Worm (Caenorhabditis elegans) whole organism, late embryonic: ENCODE results near the gene cyp-14A3.

Experiments used
- C08G9.2 ChIP-seq: sonication (generic microtip); optimal IDR thresholded peaks from 2 replicates; lab custom pipeline; 2016; ENCODE audit warnings: mild to moderate bottlenecking, missing genetic modification characterization, moderate library complexity, missing compliant biosample characterization
- C38D4.7 ChIP-seq: fragments of 200-800 bp; sonication (Bioruptor generic); optimal IDR thresholded peaks from 2 replicates; lab custom pipeline; 2018; ENCODE audit warnings: mild to moderate bottlenecking, missing genetic modification characterization, moderate library complexity, missing compliant biosample characterization
- ahr-1 ChIP-seq: sonication (generic microtip); optimal IDR thresholded peaks from 2 replicates; lab custom pipeline; 2016; ENCODE audit warnings: missing genetic modification characterization, missing compliant biosample characterization
- ama-1 ChIP-seq: fragments of 150-350 bp; optimal IDR thresholded peaks from 2 replicates; lab custom pipeline; 2014
- ceh-18 ChIP-seq: sonication (generic microtip); optimal IDR thresholded peaks from 2 replicates; lab custom pipeline; 2016; ENCODE audit warnings: missing genetic modification characterization, missing compliant biosample characterization
- ceh-19 ChIP-seq: fragments of 200-800 bp; sonication (Bioruptor generic); optimal IDR thresholded peaks from 2 replicates; lab custom pipeline; 2018; ENCODE audit warnings: mild to moderate bottlenecking, missing genetic modification characterization, missing compliant biosample characterization
- ceh-2 ChIP-seq: sonication (generic microtip); optimal IDR thresholded peaks from 2 replicates; lab custom pipeline; 2016; ENCODE audit warnings: missing genotype, missing genetic modification characterization, missing compliant biosample characterization
- ceh-22 ChIP-seq: sonication (generic microtip); optimal IDR thresholded peaks from 2 replicates; lab custom pipeline; 2017; ENCODE audit warnings: missing biosample characterization, missing genetic modification characterization
- ceh-30 ChIP-seq: fragments of 150-350 bp; optimal IDR thresholded peaks from 2 replicates; lab custom pipeline; 2014; ENCODE audit warnings: missing biosample characterization, missing genetic modification characterization
- ceh-45 ChIP-seq: fragments of 200-800 bp; sonication (Bioruptor generic); IDR thresholded peaks from 2 replicates; pipeline ENCODE4 v1.3.6; 2022; ENCODE audit warnings: missing genetic modification reagents, missing genetic modification characterization, missing compliant biosample characterization
- ceh-6 ChIP-seq: fragments of 200-800 bp; sonication (Bioruptor generic); optimal IDR thresholded peaks from 2 replicates; lab custom pipeline; 2018; ENCODE audit warnings: mild to moderate bottlenecking, missing genetic modification characterization, missing compliant biosample characterization
- ceh-9 ChIP-seq: sonication (generic microtip); optimal IDR thresholded peaks from 2 replicates; lab custom pipeline; 2016; ENCODE audit warnings: mild to moderate bottlenecking, missing genetic modification characterization, inconsistent platforms, missing compliant biosample characterization
- che-1 ChIP-seq: sonication (generic microtip); optimal IDR thresholded peaks from 2 replicates; lab custom pipeline; 2016; ENCODE audit warnings: mild to moderate bottlenecking, missing genetic modification characterization, missing compliant biosample characterization
- dmd-4 ChIP-seq: sonication (generic microtip); optimal IDR thresholded peaks from 2 replicates; lab custom pipeline; 2016; ENCODE audit warnings: borderline replicate concordance, missing genetic modification characterization, missing compliant biosample characterization
- dve-1 ChIP-seq: sonication (generic microtip); optimal IDR thresholded peaks from 2 replicates; lab custom pipeline; 2017; ENCODE audit warnings: antibody characterized with exemption, mild to moderate bottlenecking, missing genetic modification characterization, missing compliant biosample characterization
- elt-4 ChIP-seq: sonication (generic microtip); optimal IDR thresholded peaks from 2 replicates; lab custom pipeline; 2016; ENCODE audit warnings: missing genetic modification characterization, missing compliant biosample characterization
- ets-4 ChIP-seq: sonication (generic microtip); optimal IDR thresholded peaks from 2 replicates; lab custom pipeline; 2016; ENCODE audit warnings: missing genetic modification characterization, missing compliant biosample characterization
- eyg-1 ChIP-seq: sonication (generic microtip); optimal IDR thresholded peaks from 2 replicates; lab custom pipeline; 2016; ENCODE audit warnings: missing genotype, missing genetic modification characterization, missing compliant biosample characterization
- fax-1 ChIP-seq: sonication (generic microtip); optimal IDR thresholded peaks from 2 replicates; lab custom pipeline; 2016; ENCODE audit warnings: missing genotype, missing genetic modification characterization, missing compliant biosample characterization
- fkh-10 ChIP-seq: fragments of 150-350 bp; optimal IDR thresholded peaks from 2 replicates; lab custom pipeline; 2014; ENCODE audit warnings: missing biosample characterization, missing genetic modification reagents, missing genetic modification characterization
- gmeb-2 ChIP-seq: sonication (generic microtip); optimal IDR thresholded peaks from 2 replicates; lab custom pipeline; 2016; ENCODE audit warnings: missing genetic modification characterization, inconsistent platforms, missing compliant biosample characterization
- hlh-13 ChIP-seq: fragments of 200-800 bp; sonication (Bioruptor generic); optimal IDR thresholded peaks from 2 replicates; lab custom pipeline; 2018; ENCODE audit warnings: mild to moderate bottlenecking, missing genetic modification characterization, missing compliant biosample characterization
- hlh-6 ChIP-seq: sonication (generic microtip); optimal IDR thresholded peaks from 2 replicates; lab custom pipeline; 2016; ENCODE audit warnings: missing genotype, missing genetic modification characterization, missing compliant biosample characterization
- hlh-8 ChIP-seq: sonication (generic microtip); optimal IDR thresholded peaks from 2 replicates; lab custom pipeline; 2016; ENCODE audit warnings: missing genotype, missing genetic modification characterization, missing compliant biosample characterization
- lim-6 ChIP-seq: sonication (generic microtip); optimal IDR thresholded peaks from 2 replicates; lab custom pipeline; 2016; ENCODE audit warnings: missing genetic modification characterization, missing compliant biosample characterization
- madf-2 ChIP-seq: sonication (generic microtip); optimal IDR thresholded peaks from 2 replicates; lab custom pipeline; 2017; ENCODE audit warnings: missing genetic modification characterization, missing compliant biosample characterization
- mec-3 ChIP-seq: sonication (generic microtip); optimal IDR thresholded peaks from 2 replicates; lab custom pipeline; 2016; ENCODE audit warnings: borderline replicate concordance, missing genetic modification characterization, missing compliant biosample characterization
- nfya-1 ChIP-seq: sonication (generic microtip); optimal IDR thresholded peaks from 2 replicates; lab custom pipeline; 2017; ENCODE audit warnings: missing genetic modification characterization, mild to moderate bottlenecking, missing compliant biosample characterization, antibody characterized with exemption, moderate library complexity
- npax-4 ChIP-seq: sonication (generic microtip); optimal IDR thresholded peaks from 2 replicates; lab custom pipeline; 2016; ENCODE audit warnings: missing genetic modification characterization, missing compliant biosample characterization
- pag-3 ChIP-seq: sonication (generic microtip); optimal IDR thresholded peaks from 2 replicates; lab custom pipeline; 2016; ENCODE audit warnings: missing compliant biosample characterization, missing genetic modification characterization, borderline replicate concordance
- pha-4 ChIP-seq: fragments of 150-350 bp; optimal IDR thresholded peaks from 2 replicates; lab custom pipeline; 2018; ENCODE audit warnings: missing biosample characterization, missing genetic modification reagents, missing genetic modification characterization
- pqm-1 ChIP-seq: sonication (generic microtip); optimal IDR thresholded peaks from 2 replicates; lab custom pipeline; 2016; ENCODE audit warnings: missing genetic modification characterization, missing compliant biosample characterization
- ref-2 ChIP-seq: sonication (generic microtip); optimal IDR thresholded peaks from 2 replicates; lab custom pipeline; 2016; ENCODE audit warnings: missing genetic modification characterization, missing compliant biosample characterization
- rnt-1 ChIP-seq: sonication (generic microtip); optimal IDR thresholded peaks from 2 replicates; lab custom pipeline; 2016; ENCODE audit warnings: missing genetic modification characterization, missing compliant biosample characterization
- sdc-2 ChIP-seq: sonication (generic microtip); optimal IDR thresholded peaks from 2 replicates; lab custom pipeline; 2016; ENCODE audit warnings: missing genotype, missing genetic modification characterization, missing compliant biosample characterization
- sox-2 ChIP-seq: fragments of 200-800 bp; sonication (Bioruptor generic); IDR thresholded peaks from 2 replicates; pipeline ENCODE4 v1.3.6; 2022; ENCODE audit warnings: missing genetic modification reagents, missing genetic modification characterization, missing compliant biosample characterization
- sox-4 ChIP-seq: sonication (generic microtip); optimal IDR thresholded peaks from 2 replicates; lab custom pipeline; 2017; ENCODE audit warnings: mild to moderate bottlenecking, missing genetic modification characterization, inconsistent platforms, missing compliant biosample characterization
- syd-9 ChIP-seq: sonication (generic microtip); optimal IDR thresholded peaks from 2 replicates; lab custom pipeline; 2016; ENCODE audit warnings: mild to moderate bottlenecking, missing genetic modification characterization, moderate library complexity, missing compliant biosample characterization
- tbx-2 ChIP-seq: sonication (generic microtip); optimal IDR thresholded peaks from 2 replicates; lab custom pipeline; 2016; ENCODE audit warnings: missing genetic modification characterization, missing compliant biosample characterization
- tbx-7 ChIP-seq: sonication (generic microtip); optimal IDR thresholded peaks from 2 replicates; lab custom pipeline; 2016; ENCODE audit warnings: missing genotype, missing genetic modification characterization, missing compliant biosample characterization
- ttx-3 ChIP-seq: sonication (generic microtip); optimal IDR thresholded peaks from 2 replicates; lab custom pipeline; 2016; ENCODE audit warnings: missing genetic modification reagents, missing genetic modification characterization, missing compliant biosample characterization
- unc-3 ChIP-seq, 2 experiments: fragments of 200-800 bp in 1 of 2; sonication (Bioruptor generic) in 1 of 2; sonication (generic microtip) in 1 of 2; conservative IDR thresholded peaks in 1 of 2; optimal IDR thresholded peaks in 1 of 2; 2 replicates each; pipeline versions ENCODE4 v1.3.6 to Lab custom; 2016 to 2022; ENCODE audit warnings: missing compliant biosample characterization in 2 of 2, missing genetic modification characterization in 2 of 2, missing genetic modification reagents in 1 of 2
- unc-42 ChIP-seq: sonication (generic microtip); optimal IDR thresholded peaks from 2 replicates; lab custom pipeline; 2016; ENCODE audit warnings: missing genotype, missing genetic modification characterization, missing compliant biosample characterization
- unc-55 ChIP-seq: sonication (generic microtip); optimal IDR thresholded peaks from 2 replicates; lab custom pipeline; 2017; ENCODE audit warnings: missing biosample characterization, missing genetic modification reagents, missing genetic modification characterization
- unc-86 ChIP-seq: sonication (generic microtip); optimal IDR thresholded peaks from 2 replicates; lab custom pipeline; 2016; ENCODE audit warnings: missing genetic modification characterization, missing compliant biosample characterization
- zip-5 ChIP-seq: sonication (generic microtip); optimal IDR thresholded peaks from 2 replicates; lab custom pipeline; 2016; ENCODE audit warnings: missing genetic modification characterization, missing compliant biosample characterization
- ztf-16 ChIP-seq: sonication (generic microtip); optimal IDR thresholded peaks from 2 replicates; lab custom pipeline; 2017; ENCODE audit warnings: missing genetic modification characterization, missing compliant biosample characterization

Gene cyp-14A3

DNA sequence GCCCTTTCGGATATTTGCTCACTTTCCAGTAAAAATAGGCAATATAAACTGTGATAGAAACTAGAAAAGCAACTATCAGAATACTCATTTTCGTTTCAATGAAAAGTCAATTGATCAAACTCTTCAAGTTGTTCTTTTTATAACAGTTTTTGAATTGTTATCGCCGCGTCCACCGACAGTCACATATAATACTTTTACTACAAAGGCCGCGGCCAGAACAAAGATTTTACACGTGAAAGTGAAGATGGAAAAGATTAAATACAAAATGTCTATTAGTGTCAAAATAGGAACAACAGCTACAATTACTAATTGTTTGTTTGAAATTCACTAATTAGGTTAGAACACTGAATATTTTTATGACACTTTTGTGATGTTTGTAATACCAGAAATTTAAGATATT lies 4.4 kb downstream of the cyp-14A3 start, which contains the start of gene cyp-14A2:
cyp-14A2 (minus strand) TSS at position 101 of the 400 bp plus-strand sequence.
- TF ChIP-seq ceh-30: no peak
- TF ChIP-seq ref-2 (tag; lab: Kevin White, UChicago): no peak
- no peak for TF ChIP-seq rnt-1
- TF ChIP-seq pqm-1: no peak
- TF ChIP-seq nfya-1 (tag; lab: Kevin White, UChicago): no peak
- no peak for TF ChIP-seq madf-2 (tag; lab: Kevin White, UChicago)
- no peak for TF ChIP-seq ceh-2 (tag; lab: Kevin White, UChicago)
- no peak for TF ChIP-seq unc-42
- no peak for TF ChIP-seq che-1 (tag; lab: Kevin White, UChicago)
- no peak for TF ChIP-seq ceh-6 (GFP tag; lab: Kevin White, UChicago)
- no peak for TF ChIP-seq hlh-6 (tag; lab: Kevin White, UChicago)
- no peak for TF ChIP-seq unc-86 (tag; lab: Kevin White, UChicago)
- no peak for TF ChIP-seq mec-3 (tag; lab: Kevin White, UChicago)
- TF ChIP-seq hlh-13 (GFP tag; lab: Kevin White, UChicago): no peak

DNA sequence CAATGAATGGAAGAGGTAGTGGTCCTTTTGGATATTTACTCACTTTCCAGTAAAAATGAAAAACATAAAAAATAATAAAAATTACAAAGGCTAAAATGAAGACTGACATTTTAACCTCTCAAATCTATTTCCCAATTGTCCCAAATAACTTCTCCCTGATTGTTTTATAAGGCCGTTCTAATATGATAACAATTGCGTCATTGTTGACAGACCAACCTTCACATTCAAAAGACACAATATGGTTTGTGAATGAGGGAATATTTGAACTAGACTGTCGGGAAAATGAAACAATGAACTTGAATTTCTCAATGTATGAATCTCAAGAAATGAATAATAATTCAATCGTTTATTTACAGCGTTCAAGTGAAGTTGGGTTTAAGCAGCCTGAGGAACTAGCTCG lies 6.8 kb downstream of the cyp-14A3 start, which contains the start of gene cyp-14A1:
cyp-14A1 (minus strand) TSS at position 126 of the 400 bp plus-strand sequence.
- TF ChIP-seq ama-1 (lab: Kevin White, UChicago) (no peak), ets-4 (tag; lab: Kevin White, UChicago) (no peak), sox-2 (GFP tag; lab: Robert Waterston, UW) (no peak), madf-2 (tag; lab: Kevin White, UChicago) (no peak), fkh-10 (GFP tag; lab: Kevin White, UChicago) (no peak), npax-4 (tag; lab: Kevin White, UChicago) (no peak), pqm-1 (no peak), ceh-19 (no peak), sox-4 (tag; lab: Kevin White, UChicago) (no peak), sdc-2 (tag; lab: Kevin White, UChicago) (no peak), ceh-9 (tag; lab: Kevin White, UChicago) (no peak), lim-6 (tag; lab: Kevin White, UChicago) (no peak), ttx-3 (tag; lab: Kevin White, UChicago) (no peak), tbx-2 (tag; lab: Kevin White, UChicago) (no peak)

DNA sequence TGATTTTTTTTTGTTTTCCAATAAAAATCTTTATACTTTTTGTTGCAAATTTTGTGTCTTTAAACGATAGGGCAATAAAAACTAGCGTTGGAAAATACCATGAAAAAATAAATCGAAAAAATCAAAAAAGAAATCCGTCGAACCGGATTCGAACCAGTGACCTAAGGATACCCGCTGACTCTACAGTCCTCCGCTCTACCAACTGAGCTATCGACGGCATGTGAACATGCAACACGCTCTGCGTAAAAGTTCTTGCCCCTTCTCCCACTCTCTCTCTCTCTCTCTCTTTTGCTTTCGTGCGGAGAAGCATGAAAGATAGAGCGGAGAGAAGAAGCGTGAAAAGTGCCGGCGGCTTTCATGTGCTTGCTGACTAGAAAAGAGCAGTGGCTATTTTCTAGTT lies 9.5 kb downstream of the cyp-14A3 start:
- peak; percentile 72 for TF ChIP-seq C08G9.2
- peak; percentile 79 for TF ChIP-seq dmd-4
- TF ChIP-seq sdc-2 (tag; lab: Kevin White, UChicago): peak; percentile 81
- TF ChIP-seq nfya-1 (tag; lab: Kevin White, UChicago): peak; percentile 44
- TF ChIP-seq tbx-7 (tag; lab: Kevin White, UChicago): peak; percentile 10
- TF ChIP-seq che-1 (tag; lab: Kevin White, UChicago): peak; percentile 74
- peak; percentile 63 for TF ChIP-seq ceh-6 (GFP tag; lab: Kevin White, UChicago)
- TF ChIP-seq dve-1: peak; percentile 60
- peak; percentile 76 for TF ChIP-seq ztf-16 (tag; lab: Kevin White, UChicago)
- TF ChIP-seq tbx-2 (tag; lab: Kevin White, UChicago): peak; percentile 41
- TF ChIP-seq hlh-8 (tag; lab: Kevin White, UChicago): peak; percentile 43
- no peak for TF ChIP-seq ama-1 (lab: Kevin White, UChicago)
- peak; percentile 68 for TF ChIP-seq sox-2 (GFP tag; lab: Robert Waterston, UW)
- TF ChIP-seq syd-9 (tag; lab: Kevin White, UChicago): peak; percentile 64
- TF ChIP-seq npax-4 (tag; lab: Kevin White, UChicago): peak; percentile 52
- TF ChIP-seq fax-1: peak; percentile 56
- no peak for TF ChIP-seq elt-4 (tag; lab: Kevin White, UChicago)
- no peak for TF ChIP-seq unc-55 (GFP tag; lab: Kevin White, UChicago)
- peak; percentile 87 for TF ChIP-seq unc-3 (GFP tag; conservative IDR thresholded peaks at IDR 0.05; lab: Robert Waterston, UW)
- TF ChIP-seq unc-3 (tag; optimal IDR thresholded peaks at IDR 0.05; lab: Kevin White, UChicago): peak; percentile 67
- peak; percentile 86 for TF ChIP-seq ceh-19
- TF ChIP-seq ceh-18 (tag; lab: Kevin White, UChicago): peak; percentile 53
- TF ChIP-seq eyg-1 (tag; lab: Kevin White, UChicago): peak; percentile 64
- peak; percentile 81 for TF ChIP-seq gmeb-2 (tag; lab: Kevin White, UChicago)
- TF ChIP-seq ceh-45 (GFP tag; lab: Robert Waterston, UW): peak; percentile 76
- no peak for TF ChIP-seq pag-3 (tag; lab: Kevin White, UChicago)
- no peak for TF ChIP-seq ceh-22 (tag; lab: Kevin White, UChicago)
- no peak for TF ChIP-seq unc-42
- TF ChIP-seq ahr-1: peak; percentile 31
- no peak for TF ChIP-seq lim-6 (tag; lab: Kevin White, UChicago)
- peak; percentile 80 for TF ChIP-seq ref-2 (tag; lab: Kevin White, UChicago)
- peak; percentile 43 for TF ChIP-seq zip-5 (tag; lab: Kevin White, UChicago)
- TF ChIP-seq C38D4.7 (GFP tag; lab: Kevin White, UChicago): peak; percentile 77
- no peak for TF ChIP-seq pha-4 (tag; lab: Kevin White, UChicago)
- TF ChIP-seq ceh-9 (tag; lab: Kevin White, UChicago): peak; percentile 25
